Worm (Caenorhabditis elegans) whole organism, L4 larva: ENCODE data around the gene Y62H9A.16.

ENCODE experiments used
- D1046.2 ChIP-seq: fragments of 200-800 bp; sonication (Bioruptor generic); IDR thresholded peaks from 2 replicates; pipeline ENCODE4 v1.3.6; 2022; ENCODE audit warnings: missing genetic modification characterization, missing compliant biosample characterization
- F26F4.8 ChIP-seq: fragments of 200-800 bp; sonication (Bioruptor generic); conservative IDR thresholded peaks from 2 replicates; pipeline ENCODE4 v1.3.6; 2022; ENCODE audit warnings: missing genetic modification characterization, missing compliant biosample characterization
- F37D6.2 ChIP-seq: sonication (generic microtip); optimal IDR thresholded peaks from 2 replicates; lab custom pipeline; 2016; ENCODE audit warnings: mild to moderate bottlenecking, missing genetic modification characterization, missing compliant biosample characterization
- F44E2.7 ChIP-seq: fragments of 200-800 bp; sonication (Bioruptor generic); IDR thresholded peaks from 2 replicates; pipeline ENCODE4 v2.1.2; 2022; ENCODE audit warnings: missing genetic modification characterization, missing compliant biosample characterization
- R02D3.7 ChIP-seq: fragments of 150-350 bp; sonication (generic microtip); optimal IDR thresholded peaks from 3 replicates; lab custom pipeline; 2014; ENCODE audit warnings: missing biosample characterization, missing genetic modification characterization
- T20F7.1 ChIP-seq: fragments of 200-800 bp; sonication (Bioruptor generic); optimal IDR thresholded peaks from 2 replicates; lab custom pipeline; 2018; ENCODE audit warnings: mild to moderate bottlenecking, missing genetic modification characterization, missing compliant biosample characterization
- ZK546.5 ChIP-seq, 2 experiments: sonication (generic microtip); optimal IDR thresholded peaks; 2 replicates each; lab custom pipeline; 2017; ENCODE audit warnings: missing biosample characterization in 2 of 2, missing genetic modification characterization in 2 of 2
- aha-1 ChIP-seq: fragments of 150-350 bp; peaks from one replicate; lab custom pipeline; 2014; ENCODE audit warnings: missing biosample characterization, missing genetic modification characterization
- arid-1 ChIP-seq: fragments of 200-800 bp; sonication (Bioruptor generic); conservative IDR thresholded peaks from 2 replicates; pipeline ENCODE4 v1.3.6; 2022; ENCODE audit warnings: missing genetic modification reagents, missing genetic modification characterization, missing compliant biosample characterization
- attf-4 ChIP-seq: sonication (generic microtip); optimal IDR thresholded peaks from 3 replicates; lab custom pipeline; 2017; ENCODE audit warnings: missing biosample characterization, missing genetic modification characterization
- ceh-28 ChIP-seq: fragments of 150-350 bp; optimal IDR thresholded peaks from 2 replicates; lab custom pipeline; 2014; ENCODE audit warnings: missing biosample characterization, missing genetic modification reagents, missing genetic modification characterization
- ces-1 ChIP-seq: fragments of 150-350 bp; sonication (generic microtip); optimal IDR thresholded peaks from 4 replicates; lab custom pipeline; 2014; ENCODE audit warnings: missing biosample characterization, missing genetic modification reagents, missing genetic modification characterization
- daf-16 ChIP-seq, 3 experiments: sonication (generic microtip); optimal IDR thresholded peaks; 2 replicates each; lab custom pipeline; 2016 to 2017; ENCODE audit warnings: missing genetic modification characterization in 3 of 3, missing genetic modification reagents in 3 of 3, mild to moderate bottlenecking in 2 of 3, missing compliant biosample characterization in 2 of 3, missing biosample characterization in 1 of 3, moderate library complexity in 1 of 3
- daf-19 ChIP-seq: fragments of 200-800 bp; sonication (Bioruptor generic); conservative IDR thresholded peaks from 2 replicates; pipeline ENCODE4 v1.3.6; 2022; ENCODE audit warnings: missing genetic modification characterization, missing compliant biosample characterization
- dmd-6 ChIP-seq: fragments of 200-800 bp; sonication (Bioruptor generic); IDR thresholded peaks from 2 replicates; pipeline ENCODE4 v1.3.6; 2022; ENCODE audit warnings: missing genetic modification reagents, missing genetic modification characterization, missing compliant biosample characterization
- dmd-8 ChIP-seq: fragments of 200-800 bp; sonication (Bioruptor generic); IDR thresholded peaks from 2 replicates; pipeline ENCODE4 v1.3.6; 2022; ENCODE audit warnings: missing genetic modification characterization, missing compliant biosample characterization
- dmd-9 ChIP-seq: fragments of 200-800 bp; sonication (Bioruptor generic); IDR thresholded peaks from 2 replicates; pipeline ENCODE4 v1.3.6; 2022; ENCODE audit warnings: missing genetic modification reagents, missing genetic modification characterization, missing compliant biosample characterization
- duxl-1 ChIP-seq: sonication (generic microtip); optimal IDR thresholded peaks from 2 replicates; lab custom pipeline; 2016; ENCODE audit warnings: mild to moderate bottlenecking, missing genetic modification characterization, moderate library complexity, missing compliant biosample characterization; ENCODE audit not compliant: poor library complexity
- egl-43 ChIP-seq: fragments of 200-800 bp; sonication (Bioruptor generic); IDR thresholded peaks from 2 replicates; pipeline ENCODE4 v1.3.6; 2022; ENCODE audit warnings: missing genetic modification reagents, missing genetic modification characterization, missing compliant biosample characterization
- jun-1 ChIP-seq: fragments of 150-350 bp; optimal IDR thresholded peaks from 2 replicates; lab custom pipeline; 2014; ENCODE audit warnings: missing biosample characterization, missing genetic modification reagents, missing genetic modification characterization
- lim-7 ChIP-seq: fragments of 200-800 bp; sonication (Bioruptor generic); IDR thresholded peaks from 2 replicates; pipeline ENCODE4 v1.3.6; 2022; ENCODE audit warnings: missing genetic modification characterization, missing compliant biosample characterization
- madf-9 ChIP-seq: fragments of 200-800 bp; sonication (Bioruptor generic); conservative IDR thresholded peaks from 2 replicates; pipeline ENCODE4 v1.3.6; 2022; ENCODE audit warnings: missing genetic modification reagents, missing genetic modification characterization, missing compliant biosample characterization
- mdl-1 ChIP-seq, 2 experiments: fragments of 150-350 bp in 1 of 2; sonication (generic microtip) in 1 of 2; optimal IDR thresholded peaks; 2 replicates each; lab custom pipeline; 2014 to 2017; ENCODE audit warnings: missing biosample characterization in 2 of 2, missing genetic modification characterization in 2 of 2
- mep-1 ChIP-seq: fragments of 150-350 bp; sonication (generic microtip); optimal IDR thresholded peaks from 3 replicates; lab custom pipeline; 2014; ENCODE audit warnings: missing biosample characterization, missing genetic modification characterization
- mes-2 ChIP-seq: sonication (generic microtip); optimal IDR thresholded peaks from 2 replicates; lab custom pipeline; 2016; ENCODE audit warnings: missing genotype, mild to moderate bottlenecking, missing genetic modification characterization, missing compliant biosample characterization; ENCODE audit not compliant: poor library complexity, severe bottlenecking
- nhr-11 ChIP-seq: fragments of 150-350 bp; optimal IDR thresholded peaks from 2 replicates; lab custom pipeline; 2014; ENCODE audit warnings: missing biosample characterization, missing genetic modification characterization
- nhr-237 ChIP-seq: sonication (generic microtip); optimal IDR thresholded peaks from 2 replicates; lab custom pipeline; 2017; ENCODE audit warnings: missing biosample characterization, missing genetic modification characterization
- nhr-28 ChIP-seq: fragments of 150-350 bp; optimal IDR thresholded peaks from 2 replicates; lab custom pipeline; 2014; ENCODE audit warnings: missing biosample characterization, missing genetic modification characterization
- nhr-48 ChIP-seq: sonication (generic microtip); optimal IDR thresholded peaks from 2 replicates; lab custom pipeline; 2016; ENCODE audit warnings: mild to moderate bottlenecking, missing genetic modification characterization, missing compliant biosample characterization
- nhr-6 ChIP-seq: fragments of 150-350 bp; optimal IDR thresholded peaks from 2 replicates; lab custom pipeline; 2014; ENCODE audit warnings: missing biosample characterization, missing genetic modification characterization
- nhr-77 ChIP-seq: fragments of 150-350 bp; optimal IDR thresholded peaks from 2 replicates; lab custom pipeline; 2014; ENCODE audit warnings: missing biosample characterization, missing genetic modification characterization
- pha-4 ChIP-seq, 2 experiments: fragments of 150-350 bp in 1 of 2; fragments of 200-800 bp in 1 of 2; sonication (Bioruptor generic) in 1 of 2; IDR thresholded peaks in 1 of 2; optimal IDR thresholded peaks in 1 of 2; 2 replicates each; pipeline versions ENCODE4 v1.3.6 to Lab custom; 2014 to 2022; ENCODE audit warnings: missing genetic modification characterization in 2 of 2, missing genetic modification reagents in 2 of 2, missing biosample characterization in 1 of 2, missing compliant biosample characterization in 1 of 2
- php-3 ChIP-seq: fragments of 200-800 bp; sonication (Bioruptor generic); IDR thresholded peaks from 2 replicates; pipeline ENCODE4 v1.3.6; 2022; ENCODE audit warnings: missing genetic modification reagents, missing genetic modification characterization, missing compliant biosample characterization
- pqm-1 ChIP-seq: sonication (generic microtip); optimal IDR thresholded peaks from 2 replicates; lab custom pipeline; 2017; ENCODE audit warnings: missing biosample characterization, missing genetic modification characterization
- rbr-2 ChIP-seq: sonication (generic microtip); optimal IDR thresholded peaks from 2 replicates; lab custom pipeline; 2016; ENCODE audit warnings: missing genotype, missing genetic modification characterization, missing compliant biosample characterization
- sdz-12 ChIP-seq: fragments of 200-800 bp; sonication (Bioruptor generic); optimal IDR thresholded peaks from 2 replicates; lab custom pipeline; 2018; ENCODE audit warnings: mild to moderate bottlenecking, missing genetic modification characterization, missing compliant biosample characterization
- snpc-1.2 ChIP-seq: fragments of 200-800 bp; sonication (Bioruptor generic); IDR thresholded peaks from 2 replicates; pipeline ENCODE4 v1.3.6; 2022; ENCODE audit warnings: missing genetic modification reagents, missing genetic modification characterization, missing compliant biosample characterization
- tra-1 ChIP-seq: fragments of 200-800 bp; sonication (Bioruptor generic); IDR thresholded peaks from 2 replicates; pipeline ENCODE4 v1.3.6; 2022; ENCODE audit warnings: missing genetic modification reagents, missing genetic modification characterization, missing compliant biosample characterization
- unc-130 ChIP-seq: sonication (generic microtip); optimal IDR thresholded peaks from 2 replicates; lab custom pipeline; 2016; ENCODE audit warnings: missing genetic modification reagents, missing genetic modification characterization, missing compliant biosample characterization
- unc-39 ChIP-seq: sonication (generic microtip); optimal IDR thresholded peaks from 2 replicates; lab custom pipeline; 2017; ENCODE audit warnings: missing biosample characterization, missing genetic modification characterization
- unc-62 ChIP-seq, 3 experiments: fragments of 150-350 bp in 1 of 3; sonication (generic microtip); optimal IDR thresholded peaks in 2 of 3; peaks in 1 of 3; 1 replicate in 1 of 3; 2 replicates in 2 of 3; lab custom pipeline; 2014 to 2017; ENCODE audit warnings: missing biosample characterization in 3 of 3, missing genetic modification characterization in 3 of 3, missing genetic modification reagents in 3 of 3, missing genotype in 1 of 3
- vab-7 ChIP-seq: fragments of 200-800 bp; sonication (Bioruptor generic); IDR thresholded peaks from 2 replicates; pipeline ENCODE4 v1.3.6; 2022; ENCODE audit warnings: missing genetic modification reagents, missing genetic modification characterization, missing compliant biosample characterization
- zip-2 ChIP-seq: fragments of 150-350 bp; optimal IDR thresholded peaks from 2 replicates; lab custom pipeline; 2014; ENCODE audit warnings: missing biosample characterization, missing genetic modification characterization
- ztf-11 ChIP-seq: fragments of 150-350 bp; optimal IDR thresholded peaks from 2 replicates; lab custom pipeline; 2014; ENCODE audit warnings: missing biosample characterization, missing genetic modification characterization

The Y62H9A.16 gene

ce11 chrX:11913824-11914223 lies 4.3 kb upstream of the Y62H9A.16 start, which contains the start of gene Y62H9A.12:
Gene Y62H9A.12 (plus strand): TSS chrX:11914124.
- TF ChIP-seq dmd-6 (GFP tag; lab: Robert Waterston, UW) (no peak), aha-1 (tag; lab: Kevin White, UChicago) (no peak), F44E2.7 (GFP tag; lab: Robert Waterston, UW) (no peak), D1046.2 (GFP tag; lab: Robert Waterston, UW) (no peak), nhr-77 (tag; lab: Kevin White, UChicago) (no peak), attf-4 (no peak), madf-9 (GFP tag; lab: Robert Waterston, UW) (no peak), nhr-237 (tag; lab: Kevin White, UChicago) (no peak), ces-1 (GFP tag; lab: Kevin White, UChicago) (no peak), vab-7 (GFP tag; lab: Robert Waterston, UW) (no peak), nhr-48 (tag; lab: Kevin White, UChicago) (no peak), nhr-28 (no peak)

ce11 chrX:11916705-11917104 lies 1.4 kb upstream of the Y62H9A.16 start, which contains the start of gene Y62H9A.13:
Gene Y62H9A.13 (plus strand): TSS chrX:11917005.
- TF ChIP-seq R02D3.7 (tag; lab: Kevin White, UChicago), result no peak
- no peak for TF ChIP-seq F37D6.2 (tag; lab: Kevin White, UChicago)
- no peak for TF ChIP-seq dmd-9 (GFP tag; lab: Robert Waterston, UW)
- TF ChIP-seq F26F4.8 (GFP tag; lab: Robert Waterston, UW), result no peak
- TF ChIP-seq jun-1 (tag; lab: Kevin White, UChicago), result no peak
- TF ChIP-seq lim-7, result no peak
- TF ChIP-seq unc-39 (tag; lab: Kevin White, UChicago), result no peak
- TF ChIP-seq madf-9 (GFP tag; lab: Robert Waterston, UW), result no peak
- no peak for TF ChIP-seq unc-130 (GFP tag; lab: Kevin White, UChicago)
- no peak for TF ChIP-seq pqm-1 (tag; lab: Kevin White, UChicago)
- no peak for TF ChIP-seq attf-4
- no peak for TF ChIP-seq mep-1 (tag; lab: Kevin White, UChicago)
- no peak for TF ChIP-seq ztf-11 (tag; lab: Kevin White, UChicago)
- no peak for TF ChIP-seq nhr-48 (tag; lab: Kevin White, UChicago)
- no peak for TF ChIP-seq pha-4 (GFP tag; IDR thresholded peaks at IDR 0.05; lab: Robert Waterston, UW)
- TF ChIP-seq pha-4 (tag; optimal IDR thresholded peaks at IDR 0.05; lab: Kevin White, UChicago), result no peak
- TF ChIP-seq php-3, result no peak

- TF ChIP-seq ZK546.5 (tag; optimal IDR thresholded peaks at IDR 0.05; lab: Kevin White, UChicago) (no peak), unc-62 (GFP tag; optimal IDR thresholded peaks at IDR 0.05 in 1 of 2; lab: Kevin White, UChicago) (no peak), unc-62 (tag; optimal IDR thresholded peaks at IDR 0.05; lab: Kevin White, UChicago) (no peak), egl-43 (GFP tag; lab: Robert Waterston, UW) (no peak), arid-1 (GFP tag; lab: Robert Waterston, UW) (no peak), T20F7.1 (GFP tag; lab: Kevin White, UChicago) (no peak), nhr-6 (tag; lab: Kevin White, UChicago) (no peak), dmd-8 (GFP tag; lab: Robert Waterston, UW) (no peak), F26F4.8 (GFP tag; lab: Robert Waterston, UW) (no peak), php-3 (no peak), duxl-1 (tag; lab: Kevin White, UChicago) (no peak), sdz-12 (no peak)
- TF ChIP-seq, all 104 proteins: peak for 0
Measured at ce11 chrX:11920723-11921283, 2.7 kb downstream of the Y62H9A.16 start, which contains the start of gene Y62H9A.14. Gene Y62H9A.14 (plus strand): TSS chrX:11921233.

DNA sequence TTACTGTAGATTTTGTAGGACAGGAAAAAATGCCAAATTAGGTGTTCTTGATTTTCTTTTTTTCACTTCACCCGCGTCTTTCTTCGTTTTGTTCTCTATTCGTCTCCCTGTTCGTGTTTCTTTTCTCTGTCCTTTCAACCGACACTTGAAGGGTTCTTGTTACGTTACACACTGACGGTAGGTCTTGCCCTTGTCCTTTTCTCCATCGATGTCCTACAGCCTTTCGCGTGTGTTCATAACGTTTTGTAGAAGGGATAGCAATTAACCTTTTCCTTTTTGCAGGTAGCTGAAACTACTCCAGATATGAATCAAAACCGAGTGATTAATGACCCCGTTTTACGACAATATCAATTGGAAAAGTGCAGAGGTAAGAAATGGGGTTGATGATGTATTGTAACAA lies 6.1 kb downstream of the Y62H9A.16 start, which contains the start of gene F55G7.1:
Gene F55G7.1, plus strand, starts transcription at position 276 of the 400 bp plus-strand sequence.
- TF ChIP-seq daf-19 (GFP tag; lab: Robert Waterston, UW) (no peak), mdl-1 (tag; optimal IDR thresholded peaks at IDR 0.05; lab: Kevin White, UChicago) (no peak), snpc-1.2 (GFP tag; lab: Robert Waterston, UW) (no peak), mes-2 (tag; lab: Kevin White, UChicago) (peak; percentile 85), nhr-11 (tag; lab: Kevin White, UChicago) (no peak), rbr-2 (tag; lab: Kevin White, UChicago) (peak; percentile 68), F26F4.8 (GFP tag; lab: Robert Waterston, UW) (no peak), jun-1 (tag; lab: Kevin White, UChicago) (peak; percentile 33), ztf-11 (tag; lab: Kevin White, UChicago) (no peak), daf-16 (GFP tag; optimal IDR thresholded peaks at IDR 0.05; lab: Kevin White, UChicago) (peak in 1 of 2 experiments; percentile 47), daf-16 (tag; optimal IDR thresholded peaks at IDR 0.05; lab: Kevin White, UChicago) (peak; percentile 50), zip-2 (tag; lab: Kevin White, UChicago) (peak; percentile 50), ceh-28 (tag; lab: Kevin White, UChicago) (no peak), tra-1 (GFP tag; lab: Robert Waterston, UW) (no peak)
